Fruit fly (Drosophila melanogaster) whole organism, embryonic: ENCODE data around the gene Wdfy2.

Experiments
- Abd-B ChIP-seq: fragments of 200-800 bp; sonication (Bioruptor generic); optimal IDR thresholded peaks from 2 replicates; lab custom pipeline; 2018; ENCODE audit warnings: missing biosample characterization, mild to moderate bottlenecking, missing genetic modification characterization, moderate library complexity
- Ada2b ChIP-seq: fragments of 200-800 bp; sonication (Bioruptor generic); IDR thresholded peaks from 2 replicates; pipeline ENCODE4 v1.3.6; 2022; ENCODE audit warnings: missing biosample characterization, missing genetic modification characterization
- B-H1 ChIP-seq: fragments of 200-800 bp; sonication (Bioruptor generic); IDR thresholded peaks from 3 replicates; pipeline ENCODE4 v1.3.6; 2022; ENCODE audit warnings: missing biosample characterization, missing genetic modification characterization
- CG10366 ChIP-seq: fragments of 200-800 bp; sonication (Bioruptor generic); IDR thresholded peaks from 2 replicates; pipeline ENCODE4 v1.3.6; 2022; ENCODE audit warnings: missing biosample characterization, missing genetic modification characterization
- CG11456 ChIP-seq: fragments of 200-800 bp; sonication (Bioruptor generic); IDR thresholded peaks from 3 replicates; pipeline ENCODE4 v1.3.6; 2022; ENCODE audit warnings: missing biosample characterization, missing genetic modification characterization
- CG11696 ChIP-seq: fragments of 200-800 bp; sonication (Bioruptor generic); IDR thresholded peaks from 2 replicates; pipeline ENCODE4 v1.3.6; 2022; ENCODE audit warnings: missing biosample characterization, missing genetic modification characterization
- CG14014 ChIP-seq: fragments of 200-800 bp; sonication (Bioruptor generic); IDR thresholded peaks from 2 replicates; pipeline ENCODE4 v1.3.6; 2022; ENCODE audit warnings: missing biosample characterization, missing genetic modification characterization
- CG1603 ChIP-seq: fragments of 200-800 bp; sonication (Bioruptor generic); optimal IDR thresholded peaks from 2 replicates; lab custom pipeline; 2019; ENCODE audit warnings: missing biosample characterization, mild to moderate bottlenecking, missing genetic modification characterization, moderate library complexity
- CG17328 ChIP-seq: fragments of 200-800 bp; sonication (Bioruptor generic); IDR thresholded peaks from 2 replicates; pipeline ENCODE4 v1.3.6; 2022; ENCODE audit warnings: missing biosample characterization, missing genetic modification characterization
- CG17568 ChIP-seq: fragments of 200-800 bp; sonication (Bioruptor generic); optimal IDR thresholded peaks from 2 replicates; lab custom pipeline; 2018; ENCODE audit warnings: missing biosample characterization, mild to moderate bottlenecking, missing genetic modification characterization, moderate library complexity
- CG18599 ChIP-seq: fragments of 200-800 bp; sonication (Bioruptor generic); optimal IDR thresholded peaks from 3 replicates; lab custom pipeline; 2017; ENCODE audit warnings: missing biosample characterization, missing genetic modification characterization, mild to moderate bottlenecking, moderate library complexity, missing genetic modification reagents
- CG2116 ChIP-seq: fragments of 200-800 bp; sonication (Bioruptor generic); optimal IDR thresholded peaks from 3 replicates; lab custom pipeline; 2018; ENCODE audit warnings: missing biosample characterization, mild to moderate bottlenecking, missing genetic modification characterization
- CG2889 ChIP-seq: fragments of 200-800 bp; sonication (Bioruptor generic); IDR thresholded peaks from 3 replicates; pipeline ENCODE4 v1.3.6; 2022; ENCODE audit warnings: missing biosample characterization, missing genetic modification characterization
- CG3407 ChIP-seq: fragments of 200-800 bp; sonication (Bioruptor generic); optimal IDR thresholded peaks from 2 replicates; lab custom pipeline; 2018; ENCODE audit warnings: missing biosample characterization, mild to moderate bottlenecking, missing genetic modification characterization
- CG4282 ChIP-seq: fragments of 200-800 bp; sonication (Bioruptor generic); optimal IDR thresholded peaks from 2 replicates; lab custom pipeline; 2016; ENCODE audit warnings: missing biosample characterization, missing genetic modification characterization
- CG43689 ChIP-seq: fragments of 200-800 bp; sonication (Bioruptor generic); IDR thresholded peaks from 2 replicates; pipeline ENCODE4 v1.3.6; 2022; ENCODE audit warnings: missing biosample characterization, missing genetic modification characterization
- CG5245 ChIP-seq: fragments of 200-800 bp; sonication (Bioruptor generic); optimal IDR thresholded peaks from 3 replicates; lab custom pipeline; 2016; ENCODE audit warnings: missing biosample characterization, missing genetic modification characterization
- CG6175 ChIP-seq: fragments of 200-800 bp; sonication (Bioruptor generic); IDR thresholded peaks from 3 replicates; pipeline ENCODE4 v1.3.6; 2022; ENCODE audit warnings: missing biosample characterization, missing genetic modification characterization
- CG8359 ChIP-seq: fragments of 200-800 bp; sonication (Bioruptor generic); optimal IDR thresholded peaks from 2 replicates; lab custom pipeline; 2017; ENCODE audit warnings: missing biosample characterization, mild to moderate bottlenecking, missing genetic modification characterization, borderline replicate concordance
- CHES-1-like ChIP-seq: fragments of 200-800 bp; sonication (Bioruptor generic); optimal IDR thresholded peaks from 2 replicates; lab custom pipeline; 2016; ENCODE audit warnings: missing biosample characterization, missing genetic modification characterization
- H2.0 ChIP-seq: fragments of 200-800 bp; sonication (Bioruptor generic); IDR thresholded peaks from 2 replicates; pipeline ENCODE4 v1.3.6; 2022; ENCODE audit warnings: missing biosample characterization, missing genetic modification characterization
- HLH4C ChIP-seq: fragments of 200-800 bp; sonication (Bioruptor generic); IDR thresholded peaks from 3 replicates; pipeline ENCODE4 v1.3.6; 2022; ENCODE audit warnings: missing biosample characterization, missing genetic modification characterization; ENCODE audit not compliant: partially characterized antibody
- HLHmδ ChIP-seq: fragments of 200-800 bp; sonication (Bioruptor generic); optimal IDR thresholded peaks from 2 replicates; lab custom pipeline; 2018; ENCODE audit warnings: missing biosample characterization, mild to moderate bottlenecking, missing genetic modification characterization, moderate library complexity
- HmgD ChIP-seq: fragments of 200-800 bp; sonication (Bioruptor generic); optimal IDR thresholded peaks from 3 replicates; lab custom pipeline; 2016; ENCODE audit warnings: missing biosample characterization, missing genetic modification characterization
- Hsf ChIP-seq: fragments of 200-800 bp; sonication (Bioruptor generic); optimal IDR thresholded peaks from 3 replicates; lab custom pipeline; 2016; ENCODE audit warnings: missing biosample characterization, missing genetic modification characterization
- Med ChIP-seq: fragments of 200-800 bp; sonication (Bioruptor generic); peaks from one replicate; lab custom pipeline; 2016; ENCODE audit warnings: missing biosample characterization, missing genetic modification characterization, mild to moderate bottlenecking, inconsistent platforms, moderate library complexity
- Myb ChIP-seq: fragments of 200-800 bp; sonication (Bioruptor generic); optimal IDR thresholded peaks from 2 replicates; lab custom pipeline; 2016; ENCODE audit warnings: missing biosample characterization, missing genetic modification characterization
- Opbp ChIP-seq: fragments of 200-800 bp; sonication (Bioruptor generic); IDR thresholded peaks from 3 replicates; pipeline ENCODE4 v1.3.6; 2022; ENCODE audit warnings: missing biosample characterization, missing genetic modification characterization; ENCODE audit not compliant: partially characterized antibody
- Rfx ChIP-seq: fragments of 200-800 bp; sonication (Bioruptor generic); IDR thresholded peaks from 2 replicates; pipeline ENCODE4 v1.3.6; 2022; ENCODE audit warnings: missing biosample characterization, missing genetic modification characterization
- Side ChIP-seq: fragments of 200-800 bp; sonication (Bioruptor generic); optimal IDR thresholded peaks from 2 replicates; lab custom pipeline; 2016; ENCODE audit warnings: missing biosample characterization, missing genetic modification characterization
- Sin3A ChIP-seq: fragments of >200 bp; optimal IDR thresholded peaks from 2 replicates; lab custom pipeline; 2018
- TFAM ChIP-seq: fragments of 200-800 bp; sonication (Bioruptor generic); optimal IDR thresholded peaks from 2 replicates; lab custom pipeline; 2017; ENCODE audit warnings: missing biosample characterization, missing genetic modification characterization, inconsistent platforms
- abd-A ChIP-seq: fragments of 200-800 bp; sonication (Bioruptor generic); optimal IDR thresholded peaks from 3 replicates; lab custom pipeline; 2019; ENCODE audit warnings: missing biosample characterization, mild to moderate bottlenecking, missing genetic modification characterization, moderate library complexity
- cwo ChIP-seq: fragments of 200-800 bp; sonication (Bioruptor generic); optimal IDR thresholded peaks from 3 replicates; lab custom pipeline; 2017; ENCODE audit warnings: missing biosample characterization, missing genetic modification characterization, mild to moderate bottlenecking, moderate library complexity, missing genetic modification reagents
- dm ChIP-seq: fragments of 200-800 bp; sonication (Bioruptor generic); optimal IDR thresholded peaks from 3 replicates; lab custom pipeline; 2016; ENCODE audit warnings: missing biosample characterization, missing genetic modification characterization
- dmrt11E ChIP-seq: fragments of 200-800 bp; sonication (Bioruptor generic); optimal IDR thresholded peaks from 3 replicates; lab custom pipeline; 2018; ENCODE audit warnings: missing biosample characterization, mild to moderate bottlenecking, missing genetic modification characterization, moderate library complexity
- ftz-f1 ChIP-seq: fragments of 200-800 bp; sonication (Bioruptor generic); optimal IDR thresholded peaks from 2 replicates; lab custom pipeline; 2016; ENCODE audit warnings: missing biosample characterization, missing genetic modification characterization
- gcm ChIP-seq: fragments of 200-800 bp; sonication (Bioruptor generic); optimal IDR thresholded peaks from 2 replicates; lab custom pipeline; 2019; ENCODE audit warnings: missing biosample characterization, mild to moderate bottlenecking, missing genetic modification characterization, moderate library complexity
- jigr1 ChIP-seq: fragments of 200-800 bp; sonication (Bioruptor generic); IDR thresholded peaks from 3 replicates; pipeline ENCODE4 v1.3.6; 2022; ENCODE audit warnings: missing biosample characterization, missing genetic modification characterization
- kni ChIP-seq: fragments of 200-800 bp; sonication (Bioruptor generic); optimal IDR thresholded peaks from 3 replicates; lab custom pipeline; 2017; ENCODE audit warnings: mild to moderate bottlenecking, missing biosample characterization, missing genetic modification reagents, missing genetic modification characterization
- luna ChIP-seq: fragments of 200-800 bp; sonication (Bioruptor generic); optimal IDR thresholded peaks from 2 replicates; lab custom pipeline; 2016; ENCODE audit warnings: missing biosample characterization, missing genetic modification characterization
- onecut ChIP-seq: fragments of 200-800 bp; sonication (Bioruptor generic); IDR thresholded peaks from 2 replicates; pipeline ENCODE4 v1.3.6; 2022; ENCODE audit warnings: missing biosample characterization, missing genetic modification characterization
- pfk ChIP-seq: fragments of 200-800 bp; sonication (Bioruptor generic); optimal IDR thresholded peaks from 2 replicates; lab custom pipeline; 2018; ENCODE audit warnings: missing biosample characterization, mild to moderate bottlenecking, missing genetic modification characterization, moderate library complexity
- pum ChIP-seq: fragments of 200-800 bp; sonication (Bioruptor generic); optimal IDR thresholded peaks from 2 replicates; lab custom pipeline; 2016; ENCODE audit warnings: missing biosample characterization, missing genetic modification characterization
- repo ChIP-seq: fragments of 200-800 bp; sonication (Bioruptor generic); optimal IDR thresholded peaks from 2 replicates; lab custom pipeline; 2016; ENCODE audit warnings: missing biosample characterization, missing genetic modification characterization
- sima ChIP-seq: fragments of 200-800 bp; sonication (Bioruptor generic); optimal IDR thresholded peaks from 2 replicates; lab custom pipeline; 2016; ENCODE audit warnings: missing biosample characterization, missing genetic modification characterization
- tio ChIP-seq: fragments of 200-800 bp; sonication (Bioruptor generic); optimal IDR thresholded peaks from 2 replicates; lab custom pipeline; 2017; ENCODE audit warnings: missing biosample characterization, missing genetic modification characterization, inconsistent platforms
- twi ChIP-seq: fragments of 200-800 bp; optimal IDR thresholded peaks from 2 replicates; lab custom pipeline; 2019; ENCODE audit warnings: missing biosample characterization, mild to moderate bottlenecking, missing genetic modification characterization, moderate library complexity
- unc-4 ChIP-seq: fragments of 200-800 bp; sonication (Bioruptor generic); IDR thresholded peaks from 2 replicates; pipeline ENCODE4 v1.3.6; 2022; ENCODE audit warnings: missing biosample characterization, missing genetic modification characterization; ENCODE audit not compliant: partially characterized antibody
- wor ChIP-seq: fragments of 200-800 bp; sonication (Bioruptor generic); IDR thresholded peaks from 2 replicates; pipeline ENCODE4 v1.3.6; 2022; ENCODE audit warnings: missing biosample characterization, missing genetic modification characterization

The Wdfy2 gene

DNA sequence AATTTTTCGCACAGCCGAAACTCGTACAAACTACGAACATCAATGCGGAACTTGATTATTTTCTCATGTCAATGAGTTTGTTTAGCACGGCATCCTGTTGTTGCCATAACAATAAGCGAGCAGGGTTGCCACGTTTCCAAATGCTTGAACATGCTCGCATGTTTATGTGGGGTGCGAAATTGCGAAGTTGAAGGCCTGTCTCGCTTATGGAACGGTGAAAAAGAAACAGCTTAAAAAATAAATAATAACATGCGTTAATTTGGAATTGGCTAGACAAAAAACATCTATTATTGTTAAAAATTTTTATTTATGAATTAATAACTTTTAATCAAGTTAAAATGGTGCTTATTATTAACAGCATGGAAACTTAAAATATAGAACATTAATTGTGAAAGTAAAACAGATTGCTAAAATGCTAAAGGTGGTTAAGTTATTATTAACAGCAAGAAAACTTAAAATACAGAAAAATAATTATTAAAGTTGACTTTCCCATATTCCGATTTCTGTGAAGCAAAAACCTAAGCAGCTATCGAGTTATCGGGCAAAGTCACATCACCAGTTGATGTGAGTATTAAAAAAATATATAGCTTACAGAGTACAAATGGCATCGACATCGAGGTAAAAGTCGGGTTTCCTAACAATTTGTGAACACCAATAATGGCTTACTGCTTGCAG is 7.8 kb downstream of the Wdfy2 start, which contains the start of the genes Bug22 and TfIIB (continued):
- TF ChIP-seq twi: peak; percentile 32
- no peak for TF ChIP-seq CG8359 (GFP tag; lab: Kevin White, UChicago)
- peak; percentile 71 for TF ChIP-seq CG14014 (GFP tag; lab: Robert Waterston, UW)
- TF ChIP-seq CG11456: peak; percentile 90
- peak; percentile 9 for TF ChIP-seq Sin3A (lab: Kevin White, UChicago)
- TF ChIP-seq dmrt11E: peak; percentile 59
- no peak for TF ChIP-seq abd-A (tag; lab: Kevin White, UChicago)
- TF ChIP-seq H2.0: peak; percentile 64
- peak; percentile 50 for TF ChIP-seq Abd-B (GFP tag; lab: Kevin White, UChicago)
- TF ChIP-seq Side (GFP tag; lab: Kevin White, UChicago): peak; percentile 37
- peak; percentile 94 for TF ChIP-seq Med (GFP tag; lab: Kevin White, UChicago)
- TF ChIP-seq CG1603 (tag; lab: Kevin White, UChicago): peak; percentile 99
- TF ChIP-seq repo (GFP tag; lab: Kevin White, UChicago): no peak
- TF ChIP-seq CG4282 (GFP tag; lab: Kevin White, UChicago): peak; percentile 26
- TF ChIP-seq dm (GFP tag; lab: Kevin White, UChicago): peak; percentile 74
- TF ChIP-seq Rfx: peak; percentile 91
- TF ChIP-seq pum (GFP tag; lab: Kevin White, UChicago): peak; percentile 46
- TF ChIP-seq onecut (GFP tag; lab: Robert Waterston, UW): peak; percentile 63
- TF ChIP-seq CG2116: peak; percentile 75
- no peak for TF ChIP-seq CG11696 (GFP tag; lab: Robert Waterston, UW)
- peak; percentile 30 for TF ChIP-seq HLHmδ
- no peak for TF ChIP-seq kni (GFP tag; lab: Kevin White, UChicago)
- no peak for TF ChIP-seq CG6175 (GFP tag; lab: Robert Waterston, UW)
- TF ChIP-seq CG3407: peak; percentile 18
- TF ChIP-seq luna (GFP tag; lab: Kevin White, UChicago): no peak
- TF ChIP-seq ftz-f1 (GFP tag; lab: Kevin White, UChicago): peak; percentile 58
- TF ChIP-seq pfk (GFP tag; lab: Kevin White, UChicago): peak; percentile 93
- TF ChIP-seq CHES-1-like: peak; percentile 81
- TF ChIP-seq HmgD (GFP tag; lab: Kevin White, UChicago): peak; percentile 54
- TF ChIP-seq Myb (GFP tag; lab: Kevin White, UChicago): peak; percentile 20
- no peak; the same call in 1 of the 2 replicates for TF ChIP-seq unc-4
- TF ChIP-seq CG5245 (GFP tag; lab: Kevin White, UChicago): peak; percentile 67
- peak; percentile 43; the same call in 1 of the 3 replicates for TF ChIP-seq B-H1 (GFP tag; lab: Robert Waterston, UW)
- no peak for TF ChIP-seq tio (GFP tag; lab: Kevin White, UChicago)
- peak; percentile 74 for TF ChIP-seq Hsf (GFP tag; lab: Kevin White, UChicago)
- no peak for TF ChIP-seq CG18599 (GFP tag; lab: Kevin White, UChicago)
- TF ChIP-seq CG10366 (GFP tag; lab: Robert Waterston, UW): peak; percentile 74
- TF ChIP-seq wor (GFP tag; lab: Robert Waterston, UW): no peak
- no peak for TF ChIP-seq CG43689 (GFP tag; lab: Robert Waterston, UW)
- TF ChIP-seq CG2889 (GFP tag; lab: Robert Waterston, UW): peak; percentile 64; the same call in 1 of the 3 replicates
- no peak for TF ChIP-seq cwo (GFP tag; lab: Kevin White, UChicago)
- TF ChIP-seq Ada2b (GFP tag; lab: Robert Waterston, UW): peak; percentile 60
- no peak for TF ChIP-seq sima (GFP tag; lab: Kevin White, UChicago)
- peak; percentile 71; the same call in 1 of the 2 replicates for TF ChIP-seq CG17328 (GFP tag; lab: Robert Waterston, UW)
- TF ChIP-seq TFAM (GFP tag; lab: Kevin White, UChicago): no peak
- TF ChIP-seq CG17568 (GFP tag; lab: Kevin White, UChicago): no peak
- no peak for TF ChIP-seq Opbp (GFP tag; lab: Robert Waterston, UW)
- TF ChIP-seq jigr1 (GFP tag; lab: Robert Waterston, UW): no peak
- 0 out of 3 replicates have a peak, but pooled peaks have one; percentile 33 for TF ChIP-seq HLH4C (GFP tag; lab: Robert Waterston, UW)
- TF ChIP-seq gcm: no peak
